Fruit fly (Drosophila melanogaster): Measurements from ENCODE around the gene Lnk.

Lnk gene

DNA sequence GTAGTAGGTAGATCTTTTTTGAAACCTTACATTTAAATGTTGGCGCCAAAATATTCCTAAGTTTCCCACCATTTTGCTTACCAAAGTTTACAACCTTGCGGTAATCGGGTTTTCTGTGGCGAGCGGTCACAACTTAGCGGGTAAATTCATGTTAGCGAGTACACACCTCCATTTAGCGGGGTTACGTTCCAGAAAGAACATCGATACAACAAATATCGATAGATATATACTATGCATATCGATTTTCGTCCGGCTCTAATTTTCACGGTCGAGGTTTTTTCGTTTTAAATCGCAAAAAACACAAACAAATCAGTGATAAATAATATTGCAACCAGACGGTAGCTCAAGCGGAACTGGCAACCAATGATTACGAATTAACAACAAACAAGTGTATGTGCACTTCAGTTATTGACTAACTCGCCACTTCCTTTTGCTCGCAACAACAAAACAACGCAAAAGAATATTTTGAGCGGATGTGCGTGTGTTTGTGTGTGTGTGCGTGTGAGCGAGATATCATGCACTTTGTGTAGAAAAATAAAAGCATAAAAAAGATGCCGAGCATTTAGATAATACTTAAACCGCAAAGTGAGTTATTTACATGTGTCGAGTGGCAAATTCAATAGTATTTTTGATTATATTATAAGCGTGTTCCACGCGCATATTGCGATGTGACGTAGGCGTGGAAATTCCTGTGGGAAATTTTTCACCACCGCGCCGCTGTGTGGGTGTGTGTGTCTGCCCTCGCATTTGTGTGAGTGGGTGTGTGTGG is at the start of gene Lnk:
Gene Lnk, plus strand, starts transcription at position 236 of the 769 bp plus-strand sequence.
- TF ChIP-seq pdm3 (GFP tag; optimal IDR thresholded peaks at IDR 0.05) (no peak), CG6808 (GFP tag; optimal IDR thresholded peaks at IDR 0.05) (peak; percentile 69), Eip78C (GFP tag) (peak; percentile 78), dsx (GFP tag; optimal IDR thresholded peaks at IDR 0.05; ENCODE audit: poor library complexity, severe bottlenecking) (peak; percentile 56), CG16779 (tag; optimal IDR thresholded peaks at IDR 0.05) (peak; percentile 51), acj6 (GFP tag; optimal IDR thresholded peaks at IDR 0.05) (no peak), CG3032 (tag; optimal IDR thresholded peaks at IDR 0.05) (peak; percentile 8), esn (GFP tag; optimal IDR thresholded peaks at IDR 0.05) (peak; percentile 11), Gug (GFP tag; IDR thresholded peaks at IDR 0.05) (no peak), vri (GFP tag; optimal IDR thresholded peaks at IDR 0.05) (peak; percentile 72), Hr38 (GFP tag; optimal IDR thresholded peaks at IDR 0.05) (no peak), Ets21C (GFP tag; optimal IDR thresholded peaks at IDR 0.05) (no peak), CG6854 (GFP tag; optimal IDR thresholded peaks at IDR 0.05) (peak; percentile 76), CG9139 (GFP tag; optimal IDR thresholded peaks at IDR 0.05) (peak; percentile 54), CG3919 (GFP tag; optimal IDR thresholded peaks at IDR 0.05) (no peak), CG10669 (GFP tag; optimal IDR thresholded peaks at IDR 0.05) (no peak), CG8119 (GFP tag; IDR thresholded peaks at IDR 0.05) (peak; percentile 55; the same call in 1 of the 3 replicates), Hr39 (GFP tag; optimal IDR thresholded peaks at IDR 0.05) (no peak), CG15336 (GFP tag; IDR thresholded peaks at IDR 0.05) (peak; percentile 51), Hr4 (GFP tag; optimal IDR thresholded peaks at IDR 0.05) (no peak), Blimp-1 (GFP tag; optimal IDR thresholded peaks at IDR 0.05) (no peak), spab (GFP tag; optimal IDR thresholded peaks at IDR 0.05) (peak; percentile 16), eg (GFP tag; IDR thresholded peaks at IDR 0.05) (0 out of 3 replicates have a peak, but pooled peaks have one; percentile 30), Sox14 (GFP tag; optimal IDR thresholded peaks at IDR 0.05) (peak; percentile 9), topi (GFP tag; optimal IDR thresholded peaks at IDR 0.05) (peak; percentile 6), CG4318 (GFP tag; optimal IDR thresholded peaks at IDR 0.05) (no peak), OdsH (GFP tag; optimal IDR thresholded peaks at IDR 0.05) (no peak), CG34406 (GFP tag; optimal IDR thresholded peaks at IDR 0.05) (no peak)

DNA sequence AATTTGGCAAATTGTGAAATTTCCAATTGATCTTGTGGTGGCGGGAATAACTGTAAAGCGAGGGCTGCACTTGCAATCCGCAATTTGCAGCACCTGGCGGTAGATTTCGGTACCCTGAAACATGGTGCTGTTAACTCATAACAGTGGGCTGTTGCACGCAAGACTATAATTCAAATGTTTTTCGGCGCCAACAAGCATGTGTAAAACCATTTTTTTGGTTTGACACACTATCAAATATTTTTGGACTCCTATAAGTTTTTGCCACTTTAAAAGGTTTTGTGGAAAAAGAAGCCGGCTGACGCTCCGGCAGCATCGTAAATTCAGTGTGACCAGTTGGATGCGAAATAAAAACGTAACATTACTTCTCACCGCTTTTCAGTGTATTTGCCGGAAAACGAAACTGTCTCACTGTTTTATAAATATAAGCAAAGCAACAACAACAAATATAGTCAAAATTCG is 37.1 kb upstream of the Lnk start, which contains the start of the genes CG14545 and CG5886:
Gene CG14545, minus strand, starts transcription at position 68 of the 459 bp plus-strand sequence.
Gene CG5886, plus strand, starts transcription at position 409 of the 459 bp plus-strand sequence.
- TF ChIP-seq CG31627 (GFP tag; optimal IDR thresholded peaks at IDR 0.05) (peak; percentile 8), CG10631 (GFP tag; optimal IDR thresholded peaks at IDR 0.05) (no peak), lz (GFP tag; optimal IDR thresholded peaks at IDR 0.05) (peak; percentile 25), Hr39 (GFP tag; optimal IDR thresholded peaks at IDR 0.05) (peak; percentile 24), CG3032 (tag; optimal IDR thresholded peaks at IDR 0.05) (no peak), Met (GFP tag; optimal IDR thresholded peaks at IDR 0.05) (no peak), CG6792 (GFP tag; optimal IDR thresholded peaks at IDR 0.05) (no peak), CG3919 (GFP tag; optimal IDR thresholded peaks at IDR 0.05) (peak; percentile 3), cyc (GFP tag; optimal IDR thresholded peaks at IDR 0.05) (peak; percentile 33)

DNA sequence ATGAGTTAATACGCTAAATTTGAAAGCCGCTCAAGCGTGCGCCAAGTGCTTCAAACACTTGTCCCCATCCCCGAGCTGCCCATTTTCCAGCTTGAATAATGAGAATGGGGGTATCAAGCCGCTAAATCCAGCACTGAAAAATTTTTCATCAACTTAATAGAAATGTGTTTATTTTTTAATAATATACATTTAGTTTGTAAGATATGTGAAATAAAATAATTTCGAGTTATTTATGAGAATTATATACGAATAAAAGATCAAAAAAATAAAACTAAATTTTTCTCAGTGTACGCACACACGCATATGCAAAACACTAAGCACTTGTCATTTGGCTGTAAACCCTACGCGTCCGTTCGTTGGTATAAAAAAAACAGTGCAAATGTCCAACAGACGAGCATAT is 33.5 kb upstream of the Lnk start:
- no peak for TF ChIP-seq Sox102F (GFP tag; optimal IDR thresholded peaks at IDR 0.05)
- peak; percentile 9 for TF ChIP-seq svp (GFP tag)
- TF ChIP-seq CG15336 (GFP tag; IDR thresholded peaks at IDR 0.05), result peak; percentile 58
- peak; percentile 41; the same call in 1 of the 3 replicates for TF ChIP-seq CG6163 (GFP tag; IDR thresholded peaks at IDR 0.05)
- peak; percentile 53; the same call in 1 of the 3 replicates for TF ChIP-seq eg (GFP tag; IDR thresholded peaks at IDR 0.05)
- peak; percentile 30 for TF ChIP-seq CG32006 (GFP tag; optimal IDR thresholded peaks at IDR 0.05)
- peak; percentile 12 for TF ChIP-seq CG3919 (GFP tag; optimal IDR thresholded peaks at IDR 0.05)
- TF ChIP-seq CG10631 (GFP tag; optimal IDR thresholded peaks at IDR 0.05), result no peak
- TF ChIP-seq fd85E (GFP tag; optimal IDR thresholded peaks at IDR 0.05), result no peak
- peak; percentile 7 for TF ChIP-seq Hr4 (GFP tag; optimal IDR thresholded peaks at IDR 0.05)
- peak; percentile 16 for TF ChIP-seq achi (GFP tag; optimal IDR thresholded peaks at IDR 0.05)
- TF ChIP-seq CG8119 (GFP tag; IDR thresholded peaks at IDR 0.05), result peak; percentile 42; the same call in 1 of the 3 replicates
- peak; percentile 10 for TF ChIP-seq Ets96B (tag; optimal IDR thresholded peaks at IDR 0.05)
- peak; percentile 23 for TF ChIP-seq CG3032 (tag; optimal IDR thresholded peaks at IDR 0.05)
- no peak for TF ChIP-seq dsx (GFP tag; optimal IDR thresholded peaks at IDR 0.05; ENCODE audit: poor library complexity, severe bottlenecking)
